Fruit fly (Drosophila melanogaster): ENCODE data around the gene CG45122.
A peak's percentile ranks its signal among the peaks of the same experiment; 100 is the strongest.

The CG45122 gene

DNA sequence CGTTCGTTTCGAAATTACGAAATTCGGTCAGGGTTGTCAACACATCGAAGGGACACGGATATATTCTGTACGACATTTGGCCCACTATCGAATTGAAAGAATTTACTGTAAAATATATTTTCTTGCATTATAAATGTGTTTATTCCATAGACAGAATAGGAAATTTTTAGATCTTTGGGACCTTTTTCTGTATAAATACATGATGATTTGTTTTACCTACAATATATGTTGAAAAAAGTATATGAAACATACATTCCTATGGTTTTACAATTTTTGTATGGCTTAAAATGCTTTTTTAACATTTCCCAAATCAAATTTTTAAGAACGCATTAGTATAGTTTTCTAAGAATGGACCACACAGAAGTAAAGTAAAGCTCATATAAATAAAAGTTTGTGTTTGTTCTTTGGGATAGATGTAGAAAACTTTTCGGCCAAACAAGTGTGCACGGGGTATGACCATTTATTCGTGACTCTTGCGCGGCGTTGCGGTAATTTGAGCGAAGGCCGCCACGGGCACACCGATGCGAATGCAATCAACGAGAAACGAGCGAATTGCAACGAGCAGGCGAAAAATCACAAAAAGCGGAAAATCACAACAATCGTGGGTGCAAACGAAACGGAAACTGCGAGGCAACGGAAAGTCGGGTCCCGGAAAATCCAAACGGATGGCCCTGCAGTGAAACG lies 46.3 kb upstream of the CG45122 start, which contains the start of the genes CG17327, CG44194 and CG7518 (continued):
- TF ChIP-seq CG12391 (tag; optimal IDR thresholded peaks at IDR 0.05): peak; percentile 66
- no peak for TF ChIP-seq tgo (GFP tag; IDR thresholded peaks at IDR 0.05)
- TF ChIP-seq pum (GFP tag; optimal IDR thresholded peaks at IDR 0.05): peak; percentile 27
- peak; percentile 77 for TF ChIP-seq rib (GFP tag; IDR thresholded peaks at IDR 0.05)
- no peak for TF ChIP-seq bigmax (GFP tag; optimal IDR thresholded peaks at IDR 0.05)
- no peak for TF ChIP-seq CG4360 (GFP tag; IDR thresholded peaks at IDR 0.05)
- no peak for TF ChIP-seq danr (GFP tag; IDR thresholded peaks at IDR 0.05)
- TF ChIP-seq Nf-YA (GFP tag; IDR thresholded peaks at IDR 0.05): no peak
- TF ChIP-seq CG17568 (GFP tag; optimal IDR thresholded peaks at IDR 0.05): no peak
- TF ChIP-seq stc (GFP tag; IDR thresholded peaks at IDR 0.05): no peak
- peak; percentile 83 for TF ChIP-seq CG3995 (GFP tag; optimal IDR thresholded peaks at IDR 0.05)
- no peak for TF ChIP-seq aop (GFP tag; IDR thresholded peaks at IDR 0.05)
- TF ChIP-seq CG31388 (GFP tag; optimal IDR thresholded peaks at IDR 0.05): no peak

DNA sequence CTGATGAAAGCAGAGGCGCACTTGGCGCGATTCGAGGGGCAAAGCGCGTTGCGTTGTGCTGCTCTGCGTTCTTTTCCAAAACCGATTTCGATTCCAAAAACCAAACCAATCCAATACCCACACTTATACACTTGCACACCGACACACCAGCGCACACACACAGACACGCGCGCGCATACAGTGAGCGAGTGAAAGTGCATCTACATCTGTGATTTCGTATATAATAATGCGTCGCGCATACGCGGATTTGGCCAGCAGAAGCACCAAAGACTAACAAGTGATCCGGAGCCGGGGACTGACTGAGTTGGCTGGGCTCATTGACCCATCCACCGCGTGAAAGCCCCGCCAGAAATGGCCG lies 45.7 kb upstream of the CG45122 start:
- TF ChIP-seq wor (GFP tag; IDR thresholded peaks at IDR 0.05) (no peak), Atf-2 (GFP tag; optimal IDR thresholded peaks at IDR 0.05) (no peak), CG2120 (GFP tag; optimal IDR thresholded peaks at IDR 0.05) (no peak), Fer3 (tag; optimal IDR thresholded peaks at IDR 0.05) (no peak), MESR4 (GFP tag; optimal IDR thresholded peaks at IDR 0.05) (peak; percentile 4), Opbp (GFP tag; IDR thresholded peaks at IDR 0.05; ENCODE audit: partially characterized antibody) (0 out of 3 replicates have a peak, but pooled peaks have one; percentile 1), CG8388 (GFP tag; optimal IDR thresholded peaks at IDR 0.05) (peak; percentile 97), Eip74EF (GFP tag; optimal IDR thresholded peaks at IDR 0.05) (no peak), CG14860 (GFP tag; IDR thresholded peaks at IDR 0.05; ENCODE audit: partially characterized antibody) (no peak), dimm (GFP tag; IDR thresholded peaks at IDR 0.05) (no peak), CG7928 (GFP tag; optimal IDR thresholded peaks at IDR 0.05) (no peak), dan (GFP tag; IDR thresholded peaks at IDR 0.05) (no peak), CG8089 (GFP tag; optimal IDR thresholded peaks at IDR 0.05) (no peak), chn (GFP tag; optimal IDR thresholded peaks at IDR 0.05) (no peak), Doc2 (GFP tag; IDR thresholded peaks at IDR 0.05) (no peak), Nf-YA (GFP tag; IDR thresholded peaks at IDR 0.05) (no peak), cwo (GFP tag; optimal IDR thresholded peaks at IDR 0.05) (no peak), CG4617 (GFP tag; optimal IDR thresholded peaks at IDR 0.05; ENCODE audit: borderline replicate concordance) (peak; percentile 18), CG15269 (tag; optimal IDR thresholded peaks at IDR 0.05) (no peak), CG8478 (optimal IDR thresholded peaks at IDR 0.05) (peak; percentile 40), gt (GFP tag; IDR thresholded peaks at IDR 0.05) (no peak), fd96Cb (tag; optimal IDR thresholded peaks at IDR 0.05) (no peak), Ets65A (GFP tag) (peak; percentile 22), nerfin-1 (tag; optimal IDR thresholded peaks at IDR 0.05) (no peak), Ada2b (GFP tag; IDR thresholded peaks at IDR 0.05) (no peak), ase (GFP tag; IDR thresholded peaks at IDR 0.05) (no peak), trem (tag; optimal IDR thresholded peaks at IDR 0.05) (no peak), PHDP (tag; optimal IDR thresholded peaks at IDR 0.05) (no peak), tin (GFP tag; optimal IDR thresholded peaks at IDR 0.05) (no peak), nerfin-2 (GFP tag; IDR thresholded peaks at IDR 0.05; ENCODE audit: partially characterized antibody) (no peak), cg (GFP tag; optimal IDR thresholded peaks at IDR 0.05) (peak; percentile 92), en (GFP tag; optimal IDR thresholded peaks at IDR 0.05) (no peak), stwl (tag; optimal IDR thresholded peaks at IDR 0.05) (no peak), cad (GFP tag; optimal IDR thresholded peaks at IDR 0.05) (no peak), CG4730 (GFP tag; IDR thresholded peaks at IDR 0.05) (no peak), NC2α (GFP tag; optimal IDR thresholded peaks at IDR 0.05) (no peak), zfh1 (GFP tag; IDR thresholded peaks at IDR 0.05) (no peak), gcm2 (GFP tag; optimal IDR thresholded peaks at IDR 0.05) (no peak)
